Worm (Caenorhabditis elegans) whole organism, L4 larva: ENCODE results near the gene spp-16.

Source experiments
- D1046.2 ChIP-seq: fragments of 200-800 bp; sonication (Bioruptor generic); IDR thresholded peaks from 2 replicates; pipeline ENCODE4 v1.3.6; 2022; ENCODE audit warnings: missing genetic modification characterization, missing compliant biosample characterization
- F26F4.8 ChIP-seq: fragments of 200-800 bp; sonication (Bioruptor generic); conservative IDR thresholded peaks from 2 replicates; pipeline ENCODE4 v1.3.6; 2022; ENCODE audit warnings: missing genetic modification characterization, missing compliant biosample characterization
- F44E2.7 ChIP-seq: fragments of 200-800 bp; sonication (Bioruptor generic); IDR thresholded peaks from 2 replicates; pipeline ENCODE4 v2.1.2; 2022; ENCODE audit warnings: missing genetic modification characterization, missing compliant biosample characterization
- Y5F2A.4 ChIP-seq: fragments of 200-800 bp; sonication (Bioruptor generic); optimal IDR thresholded peaks from 2 replicates; lab custom pipeline; 2018; ENCODE audit warnings: mild to moderate bottlenecking, missing genetic modification characterization, missing compliant biosample characterization
- ZK546.5 ChIP-seq, 2 experiments: sonication (generic microtip); optimal IDR thresholded peaks; 2 replicates each; lab custom pipeline; 2017; ENCODE audit warnings: missing biosample characterization in 2 of 2, missing genetic modification characterization in 2 of 2
- aha-1 ChIP-seq: fragments of 150-350 bp; peaks from one replicate; lab custom pipeline; 2014; ENCODE audit warnings: missing biosample characterization, missing genetic modification characterization
- aly-2 ChIP-seq: sonication (generic microtip); optimal IDR thresholded peaks from 2 replicates; lab custom pipeline; 2018; ENCODE audit warnings: missing biosample characterization, missing genetic modification characterization
- attf-4 ChIP-seq: sonication (generic microtip); optimal IDR thresholded peaks from 3 replicates; lab custom pipeline; 2017; ENCODE audit warnings: missing biosample characterization, missing genetic modification characterization
- ceh-20 ChIP-seq: fragments of 200-800 bp; sonication (Bioruptor generic); IDR thresholded peaks from 2 replicates; pipeline ENCODE4 v1.3.6; 2022; ENCODE audit warnings: missing genetic modification reagents, missing genetic modification characterization, missing compliant biosample characterization
- ceh-32 ChIP-seq: sonication (generic microtip); optimal IDR thresholded peaks from 2 replicates; lab custom pipeline; 2016; ENCODE audit warnings: mild to moderate bottlenecking, missing genetic modification characterization, missing compliant biosample characterization; ENCODE audit not compliant: poor library complexity
- cey-2 ChIP-seq: sonication (generic microtip); optimal IDR thresholded peaks from 3 replicates; lab custom pipeline; 2017; ENCODE audit warnings: missing genetic modification characterization, mild to moderate bottlenecking, missing compliant biosample characterization, antibody characterized with exemption, borderline replicate concordance; ENCODE audit not compliant: insufficient read depth
- daf-16 ChIP-seq, 3 experiments: sonication (generic microtip); optimal IDR thresholded peaks; 2 replicates each; lab custom pipeline; 2016 to 2017; ENCODE audit warnings: missing genetic modification characterization in 3 of 3, missing genetic modification reagents in 3 of 3, mild to moderate bottlenecking in 2 of 3, missing compliant biosample characterization in 2 of 3, missing biosample characterization in 1 of 3, moderate library complexity in 1 of 3
- dmd-6 ChIP-seq: fragments of 200-800 bp; sonication (Bioruptor generic); IDR thresholded peaks from 2 replicates; pipeline ENCODE4 v1.3.6; 2022; ENCODE audit warnings: missing genetic modification reagents, missing genetic modification characterization, missing compliant biosample characterization
- dmd-8 ChIP-seq: fragments of 200-800 bp; sonication (Bioruptor generic); IDR thresholded peaks from 2 replicates; pipeline ENCODE4 v1.3.6; 2022; ENCODE audit warnings: missing genetic modification characterization, missing compliant biosample characterization
- dve-1 ChIP-seq: sonication (generic microtip); optimal IDR thresholded peaks from 2 replicates; lab custom pipeline; 2017; ENCODE audit warnings: antibody characterized with exemption, mild to moderate bottlenecking, missing genetic modification characterization, missing compliant biosample characterization; ENCODE audit not compliant: insufficient read depth
- fkh-10 ChIP-seq: fragments of 150-350 bp; optimal IDR thresholded peaks from 2 replicates; lab custom pipeline; 2014; ENCODE audit warnings: missing biosample characterization, missing genetic modification reagents, missing genetic modification characterization
- gei-8 ChIP-seq: fragments of 200-800 bp; sonication (Bioruptor generic); optimal IDR thresholded peaks from 2 replicates; lab custom pipeline; 2018; ENCODE audit warnings: mild to moderate bottlenecking, missing genetic modification characterization, missing compliant biosample characterization
- hlh-11 ChIP-seq: fragments of 200-800 bp; sonication (Bioruptor generic); optimal IDR thresholded peaks from 2 replicates; lab custom pipeline; 2018; ENCODE audit warnings: mild to moderate bottlenecking, missing genetic modification characterization, missing compliant biosample characterization
- hlh-30 ChIP-seq: sonication (generic microtip); optimal IDR thresholded peaks from 2 replicates; lab custom pipeline; 2017; ENCODE audit warnings: antibody characterized with exemption, mild to moderate bottlenecking, missing genetic modification characterization, missing compliant biosample characterization; ENCODE audit not compliant: insufficient read depth
- hmg-1.1 ChIP-seq: fragments of 200-800 bp; sonication (Bioruptor generic); IDR thresholded peaks from 2 replicates; pipeline ENCODE4 v1.3.6; 2022; ENCODE audit warnings: missing genetic modification reagents, missing genetic modification characterization, missing compliant biosample characterization
- lin-15B ChIP-seq: fragments of 150-350 bp; sonication (generic microtip); optimal IDR thresholded peaks from 3 replicates; lab custom pipeline; 2014; ENCODE audit warnings: missing biosample characterization, missing genetic modification characterization
- lsy-2 ChIP-seq, 2 experiments: fragments of 150-350 bp in 1 of 2; sonication (generic microtip) in 1 of 2; optimal IDR thresholded peaks; 2 replicates each; lab custom pipeline; 2014 to 2017; ENCODE audit warnings: missing biosample characterization in 2 of 2, missing genetic modification characterization in 2 of 2
- mep-1 ChIP-seq: fragments of 150-350 bp; sonication (generic microtip); optimal IDR thresholded peaks from 3 replicates; lab custom pipeline; 2014; ENCODE audit warnings: missing biosample characterization, missing genetic modification characterization
- mxl-3 ChIP-seq: fragments of 200-800 bp; sonication (Bioruptor generic); optimal IDR thresholded peaks from 2 replicates; lab custom pipeline; 2018; ENCODE audit warnings: mild to moderate bottlenecking, missing genetic modification characterization, missing compliant biosample characterization
- nhr-11 ChIP-seq: fragments of 150-350 bp; optimal IDR thresholded peaks from 2 replicates; lab custom pipeline; 2014; ENCODE audit warnings: missing biosample characterization, missing genetic modification characterization
- nhr-28 ChIP-seq: fragments of 150-350 bp; optimal IDR thresholded peaks from 2 replicates; lab custom pipeline; 2014; ENCODE audit warnings: missing biosample characterization, missing genetic modification characterization
- nhr-42 ChIP-seq: fragments of 200-800 bp; sonication (Bioruptor generic); IDR thresholded peaks from 2 replicates; pipeline ENCODE4 v1.3.6; 2022; ENCODE audit warnings: missing genetic modification characterization, missing compliant biosample characterization
- nhr-76 ChIP-seq: fragments of 150-350 bp; optimal IDR thresholded peaks from 2 replicates; lab custom pipeline; 2014; ENCODE audit warnings: missing biosample characterization, missing genetic modification characterization
- nhr-77 ChIP-seq: fragments of 150-350 bp; optimal IDR thresholded peaks from 2 replicates; lab custom pipeline; 2014; ENCODE audit warnings: missing biosample characterization, missing genetic modification characterization
- pha-4 ChIP-seq, 2 experiments: fragments of 150-350 bp in 1 of 2; fragments of 200-800 bp in 1 of 2; sonication (Bioruptor generic) in 1 of 2; IDR thresholded peaks in 1 of 2; optimal IDR thresholded peaks in 1 of 2; 2 replicates each; pipeline versions ENCODE4 v1.3.6 to Lab custom; 2014 to 2022; ENCODE audit warnings: missing genetic modification characterization in 2 of 2, missing genetic modification reagents in 2 of 2, missing biosample characterization in 1 of 2, missing compliant biosample characterization in 1 of 2
- set-16 ChIP-seq: fragments of 200-800 bp; sonication (Bioruptor generic); IDR thresholded peaks from 2 replicates; pipeline ENCODE4 v1.3.6; 2022; ENCODE audit warnings: missing genetic modification reagents, missing genetic modification characterization, missing compliant biosample characterization
- snpc-4 ChIP-seq: fragments of 150-350 bp; optimal IDR thresholded peaks from 2 replicates; lab custom pipeline; 2014; ENCODE audit warnings: missing biosample characterization, missing genetic modification characterization
- tra-1 ChIP-seq: fragments of 200-800 bp; sonication (Bioruptor generic); IDR thresholded peaks from 2 replicates; pipeline ENCODE4 v1.3.6; 2022; ENCODE audit warnings: missing genetic modification reagents, missing genetic modification characterization, missing compliant biosample characterization
- unc-62 ChIP-seq, 3 experiments: fragments of 150-350 bp in 1 of 3; sonication (generic microtip); optimal IDR thresholded peaks in 2 of 3; peaks in 1 of 3; 1 replicate in 1 of 3; 2 replicates in 2 of 3; lab custom pipeline; 2014 to 2017; ENCODE audit warnings: missing biosample characterization in 3 of 3, missing genetic modification characterization in 3 of 3, missing genetic modification reagents in 3 of 3, missing genotype in 1 of 3
- vab-7 ChIP-seq: fragments of 200-800 bp; sonication (Bioruptor generic); IDR thresholded peaks from 2 replicates; pipeline ENCODE4 v1.3.6; 2022; ENCODE audit warnings: missing genetic modification reagents, missing genetic modification characterization, missing compliant biosample characterization
- zfp-3 ChIP-seq: fragments of 200-800 bp; sonication (Bioruptor generic); conservative IDR thresholded peaks from 2 replicates; pipeline ENCODE4 v1.3.6; 2022; ENCODE audit warnings: missing genetic modification reagents, missing genetic modification characterization, missing compliant biosample characterization
- zip-11 ChIP-seq: fragments of 200-800 bp; sonication (Bioruptor generic); IDR thresholded peaks from 2 replicates; pipeline ENCODE4 v1.3.6; 2022; ENCODE audit warnings: missing genetic modification characterization, missing compliant biosample characterization

The spp-16 gene

DNA sequence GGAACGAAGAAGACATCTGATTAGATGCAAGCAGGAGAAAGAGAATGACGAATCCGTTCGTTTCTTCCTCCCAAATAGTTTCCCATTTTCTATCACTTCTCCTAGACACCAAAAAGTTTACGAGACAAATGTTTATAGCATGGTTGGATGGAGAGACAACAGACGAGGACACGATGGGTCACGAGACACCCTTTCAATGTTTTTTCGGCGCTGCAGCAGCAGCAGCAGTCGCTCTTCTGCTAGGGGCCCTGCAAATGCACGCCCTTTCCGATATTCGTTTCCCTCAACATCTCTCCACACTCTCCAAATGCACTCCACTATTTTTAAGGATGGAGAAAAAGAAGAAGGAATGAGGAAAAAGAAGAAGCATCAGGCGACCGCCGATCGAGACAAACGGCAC, 42.8 kb downstream of the spp-16 start (continued):
- TF ChIP-seq ceh-20 (GFP tag; lab: Robert Waterston, UW) = peak; percentile 87
- TF ChIP-seq nhr-76 (tag; lab: Kevin White, UChicago) = peak; percentile 25
- TF ChIP-seq zfp-3 (GFP tag; lab: Robert Waterston, UW) = 0 out of 2 replicates have a peak, but pooled peaks have one; percentile 39
- no peak for TF ChIP-seq zip-11 (GFP tag; lab: Robert Waterston, UW)
- TF ChIP-seq lin-15B (tag; lab: Kevin White, UChicago) = no peak
- peak; percentile 62; the same call in 1 of the 2 replicates for TF ChIP-seq pha-4 (GFP tag; IDR thresholded peaks at IDR 0.05; lab: Robert Waterston, UW)
- TF ChIP-seq pha-4 (tag; optimal IDR thresholded peaks at IDR 0.05; lab: Kevin White, UChicago) = no peak
- peak; percentile 47 for TF ChIP-seq mxl-3 (GFP tag; lab: Kevin White, UChicago)
- peak; percentile 45 for TF ChIP-seq fkh-10 (GFP tag; lab: Kevin White, UChicago)
- TF ChIP-seq nhr-42 (GFP tag; lab: Robert Waterston, UW) = no peak
- no peak for TF ChIP-seq F26F4.8 (GFP tag; lab: Robert Waterston, UW)
- no peak for TF ChIP-seq dmd-8 (GFP tag; lab: Robert Waterston, UW)
- peak; percentile 70; the same call in 1 of the 2 replicates for TF ChIP-seq hmg-1.1 (GFP tag; lab: Robert Waterston, UW)
- no peak for TF ChIP-seq aly-2 (tag; lab: Kevin White, UChicago)
- no peak for TF ChIP-seq nhr-77 (tag; lab: Kevin White, UChicago)
- no peak for TF ChIP-seq Y5F2A.4 (GFP tag; lab: Kevin White, UChicago)
- peak; percentile 34 for TF ChIP-seq dve-1 (tag; lab: Kevin White, UChicago)
- TF ChIP-seq vab-7 (GFP tag; lab: Robert Waterston, UW) = peak; percentile 44
- no peak for TF ChIP-seq attf-4
- peak; percentile 34 for TF ChIP-seq ceh-32
- TF ChIP-seq ZK546.5 (tag; optimal IDR thresholded peaks at IDR 0.05; lab: Kevin White, UChicago) = no peak
- TF ChIP-seq gei-8 (GFP tag; lab: Kevin White, UChicago) = peak; percentile 98
- TF ChIP-seq F44E2.7 (GFP tag; lab: Robert Waterston, UW) = no peak

DNA sequence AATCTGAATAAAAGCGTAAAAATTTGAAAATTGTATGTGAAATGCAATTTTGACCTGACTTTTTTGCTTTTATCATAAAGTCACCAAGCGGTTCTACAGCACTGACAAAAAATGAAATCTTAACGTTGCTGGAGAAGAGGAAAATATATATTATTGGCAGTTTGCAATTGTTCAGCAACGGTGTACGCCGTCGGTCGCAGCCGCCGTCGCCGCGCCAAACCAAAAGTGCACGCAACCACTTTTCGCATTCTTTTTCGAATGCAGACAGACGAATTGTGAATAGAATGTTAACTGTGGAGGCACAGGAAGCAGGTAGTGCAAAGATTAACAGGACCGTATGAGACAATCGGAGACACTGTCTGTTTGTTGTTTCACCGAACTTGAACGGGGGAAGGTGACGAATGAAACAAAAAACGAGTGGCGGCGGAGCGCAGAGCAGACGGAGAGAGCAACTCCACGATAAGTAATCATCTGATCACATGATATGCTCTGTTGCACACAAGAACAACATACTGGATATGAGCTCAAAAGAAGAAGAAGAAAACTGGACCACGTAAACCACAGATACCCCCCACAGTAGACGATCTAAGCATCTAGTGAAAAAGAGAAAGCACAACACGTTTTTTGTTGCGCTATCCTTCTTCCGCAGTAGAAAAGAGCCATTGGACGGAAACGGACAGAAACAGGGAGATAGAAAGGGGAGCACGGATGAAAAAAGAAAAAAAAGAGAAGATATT, 44.0 kb downstream of the spp-16 start:
- TF ChIP-seq cey-2 (tag; lab: Kevin White, UChicago) (no peak), hlh-11 (peak; percentile 51), nhr-11 (tag; lab: Kevin White, UChicago) (peak; percentile 72), snpc-4 (no peak), dmd-6 (GFP tag; lab: Robert Waterston, UW) (peak; percentile 70), hmg-1.1 (GFP tag; lab: Robert Waterston, UW) (peak; percentile 41; the same call in 1 of the 2 replicates), dve-1 (tag; lab: Kevin White, UChicago) (no peak), nhr-28 (tag; lab: Kevin White, UChicago) (peak; percentile 56), D1046.2 (no peak), unc-62 (GFP tag; optimal IDR thresholded peaks at IDR 0.05 in 1 of 2; lab: Kevin White, UChicago) (peak in 1 of 2 experiments; percentile 64), unc-62 (tag; optimal IDR thresholded peaks at IDR 0.05; lab: Kevin White, UChicago) (no peak), ZK546.5 (tag; optimal IDR thresholded peaks at IDR 0.05; lab: Kevin White, UChicago) (no peak), zip-11 (GFP tag; lab: Robert Waterston, UW) (no peak), set-16 (GFP tag; lab: Robert Waterston, UW) (0 out of 2 replicates have a peak, but pooled peaks have one; percentile 5), nhr-42 (GFP tag; lab: Robert Waterston, UW) (0 out of 2 replicates have a peak, but pooled peaks have one; percentile 50), tra-1 (GFP tag; lab: Robert Waterston, UW) (peak; percentile 21; the same call in 1 of the 2 replicates), daf-16 (GFP tag; optimal IDR thresholded peaks at IDR 0.05; lab: Kevin White, UChicago) (peak in 1 of 2 experiments; percentile 2), daf-16 (tag; optimal IDR thresholded peaks at IDR 0.05; lab: Kevin White, UChicago) (peak; percentile 24), gei-8 (GFP tag; lab: Kevin White, UChicago) (peak; percentile 6), hlh-30 (tag; lab: Kevin White, UChicago) (peak; percentile 15), mep-1 (tag; lab: Kevin White, UChicago) (peak; percentile 17), aly-2 (tag; lab: Kevin White, UChicago) (no peak), lsy-2 (tag; optimal IDR thresholded peaks at IDR 0.05; lab: Kevin White, UChicago) (peak in 1 of 2 experiments; percentile 9), aha-1 (tag; lab: Kevin White, UChicago) (peak; percentile 87), pha-4 (GFP tag; IDR thresholded peaks at IDR 0.05; lab: Robert Waterston, UW) (peak; percentile 58; the same call in 1 of the 2 replicates), pha-4 (tag; optimal IDR thresholded peaks at IDR 0.05; lab: Kevin White, UChicago) (no peak)
